Worm (Caenorhabditis elegans) whole organism, young adult: ENCODE measurements around the gene C52E4.12.
A peak's percentile ranks its signal among the peaks of the same experiment; 100 is the strongest.

Source experiments
- B0261.1 ChIP-seq: sonication (generic microtip); optimal IDR thresholded peaks from 2 replicates; lab custom pipeline; 2016; ENCODE audit warnings: mild to moderate bottlenecking, missing genetic modification characterization, moderate library complexity, missing compliant biosample characterization
- F10E7.11 ChIP-seq: sonication (generic microtip); optimal IDR thresholded peaks from 2 replicates; lab custom pipeline; 2017; ENCODE audit warnings: mild to moderate bottlenecking, missing genetic modification characterization, moderate library complexity, missing compliant biosample characterization
- F22D6.2 ChIP-seq: sonication (generic microtip); optimal IDR thresholded peaks from 2 replicates; lab custom pipeline; 2016; ENCODE audit warnings: mild to moderate bottlenecking, missing genetic modification characterization, missing compliant biosample characterization
- F52B5.7 ChIP-seq: sonication (generic microtip); optimal IDR thresholded peaks from 2 replicates; lab custom pipeline; 2016; ENCODE audit warnings: mild to moderate bottlenecking, missing genetic modification characterization, missing compliant biosample characterization
- F55B11.4 ChIP-seq: sonication (generic microtip); optimal IDR thresholded peaks from 2 replicates; lab custom pipeline; 2016; ENCODE audit warnings: missing compliant biosample characterization, missing genetic modification characterization, borderline replicate concordance; ENCODE audit not compliant: insufficient read depth
- F57A8.1 ChIP-seq: fragments of 200-800 bp; sonication (Bioruptor generic); optimal IDR thresholded peaks from 2 replicates; lab custom pipeline; 2018; ENCODE audit warnings: mild to moderate bottlenecking, missing genetic modification characterization, moderate library complexity, missing compliant biosample characterization
- Y67H2A.10 ChIP-seq: fragments of 200-800 bp; sonication (Bioruptor generic); conservative IDR thresholded peaks from 2 replicates; pipeline ENCODE4 v1.3.6; 2022; ENCODE audit warnings: missing genetic modification reagents, missing genetic modification characterization, missing compliant biosample characterization
- akir-1 ChIP-seq: fragments of 200-800 bp; sonication (Bioruptor generic); optimal IDR thresholded peaks from 2 replicates; lab custom pipeline; 2018; ENCODE audit warnings: mild to moderate bottlenecking, missing genetic modification characterization, moderate library complexity, missing compliant biosample characterization
- aptf-2 ChIP-seq: fragments of 200-800 bp; sonication (Bioruptor generic); conservative IDR thresholded peaks from 2 replicates; pipeline ENCODE4 v1.3.6; 2022; ENCODE audit warnings: missing genetic modification reagents, missing genetic modification characterization, missing compliant biosample characterization
- aptf-3 ChIP-seq: fragments of 200-800 bp; sonication (Bioruptor generic); IDR thresholded peaks from 2 replicates; pipeline ENCODE4 v1.3.6; 2022; ENCODE audit warnings: missing genetic modification characterization, missing compliant biosample characterization
- attf-3 ChIP-seq: fragments of 200-800 bp; sonication (Bioruptor generic); conservative IDR thresholded peaks from 2 replicates; pipeline ENCODE4 v1.3.6; 2022; ENCODE audit warnings: missing genetic modification reagents, missing genetic modification characterization, missing compliant biosample characterization
- attf-5 ChIP-seq: fragments of 200-800 bp; sonication (Bioruptor generic); optimal IDR thresholded peaks from 2 replicates; lab custom pipeline; 2018; ENCODE audit warnings: mild to moderate bottlenecking, missing genetic modification characterization, missing compliant biosample characterization
- cebp-2 ChIP-seq: fragments of 200-800 bp; sonication (Bioruptor generic); IDR thresholded peaks from 2 replicates; pipeline ENCODE4 v1.3.6; 2022; ENCODE audit warnings: missing genetic modification characterization, missing compliant biosample characterization
- ceh-100 ChIP-seq: fragments of 200-800 bp; sonication (Bioruptor generic); IDR thresholded peaks from 2 replicates; pipeline ENCODE4 v1.3.6; 2022; ENCODE audit warnings: missing genetic modification reagents, missing genetic modification characterization, missing compliant biosample characterization
- ceh-27 ChIP-seq: fragments of 200-800 bp; sonication (Bioruptor generic); optimal IDR thresholded peaks from 2 replicates; lab custom pipeline; 2018; ENCODE audit warnings: mild to moderate bottlenecking, missing genetic modification characterization, moderate library complexity, missing compliant biosample characterization
- ceh-91 ChIP-seq: fragments of 200-800 bp; sonication (Bioruptor generic); IDR thresholded peaks from 2 replicates; pipeline ENCODE4 v1.3.6; 2022; ENCODE audit warnings: missing genetic modification reagents, missing genetic modification characterization, missing compliant biosample characterization
- ets-4 ChIP-seq: fragments of 200-800 bp; sonication (Bioruptor generic); optimal IDR thresholded peaks from 2 replicates; lab custom pipeline; 2018; ENCODE audit warnings: mild to moderate bottlenecking, missing genetic modification characterization, missing compliant biosample characterization
- gei-17 ChIP-seq: fragments of 200-800 bp; sonication (Bioruptor generic); optimal IDR thresholded peaks from 2 replicates; lab custom pipeline; 2018; ENCODE audit warnings: mild to moderate bottlenecking, missing genetic modification characterization, missing compliant biosample characterization
- hmg-1.2 ChIP-seq: fragments of 200-800 bp; sonication (Bioruptor generic); IDR thresholded peaks from 2 replicates; pipeline ENCODE4 v1.3.6; 2022; ENCODE audit warnings: missing genetic modification reagents, missing genetic modification characterization, missing compliant biosample characterization
- hmg-20 ChIP-seq: fragments of 200-800 bp; sonication (Bioruptor generic); IDR thresholded peaks from 2 replicates; pipeline ENCODE4 v1.3.6; 2022; ENCODE audit warnings: missing genetic modification reagents, missing genetic modification characterization, missing compliant biosample characterization
- lin-54 ChIP-seq: fragments of 200-800 bp; sonication (Bioruptor generic); optimal IDR thresholded peaks from 2 replicates; lab custom pipeline; 2018; ENCODE audit warnings: mild to moderate bottlenecking, missing genetic modification characterization, missing compliant biosample characterization
- lsy-27 ChIP-seq: sonication (generic microtip); optimal IDR thresholded peaks from 2 replicates; lab custom pipeline; 2017; ENCODE audit warnings: missing genetic modification characterization, mild to moderate bottlenecking, missing compliant biosample characterization, antibody characterized with exemption, missing genotype, borderline replicate concordance; ENCODE audit not compliant: insufficient read depth
- madf-10 ChIP-seq: sonication (generic microtip); optimal IDR thresholded peaks from 2 replicates; lab custom pipeline; 2016; ENCODE audit warnings: mild to moderate bottlenecking, missing genetic modification characterization, missing compliant biosample characterization
- mxl-1 ChIP-seq: sonication (generic microtip); optimal IDR thresholded peaks from 2 replicates; lab custom pipeline; 2016; ENCODE audit warnings: missing genetic modification characterization, missing compliant biosample characterization
- nfyb-1 ChIP-seq: fragments of 200-800 bp; sonication (Bioruptor generic); IDR thresholded peaks from 2 replicates; pipeline ENCODE4 v1.3.6; 2022; ENCODE audit warnings: missing genetic modification reagents, missing genetic modification characterization, missing compliant biosample characterization
- nhr-120 ChIP-seq: fragments of 200-800 bp; sonication (Bioruptor generic); IDR thresholded peaks from 2 replicates; pipeline ENCODE4 v1.3.6; 2022; ENCODE audit warnings: missing genetic modification characterization, missing compliant biosample characterization
- nhr-90 ChIP-seq: sonication (generic microtip); optimal IDR thresholded peaks from 2 replicates; lab custom pipeline; 2016; ENCODE audit warnings: missing genotype, mild to moderate bottlenecking, missing genetic modification characterization, missing compliant biosample characterization
- rec-8 ChIP-seq, 2 experiments: sonication (generic microtip); optimal IDR thresholded peaks; 2 replicates each; lab custom pipeline; 2016; ENCODE audit warnings: mild to moderate bottlenecking in 2 of 2, missing genetic modification characterization in 2 of 2, missing genetic modification reagents in 2 of 2, missing genotype in 2 of 2, missing biosample characterization in 1 of 2, missing compliant biosample characterization in 1 of 2, moderate library complexity in 1 of 2
- sdz-38 ChIP-seq: sonication (generic microtip); optimal IDR thresholded peaks from 2 replicates; lab custom pipeline; 2016; ENCODE audit warnings: missing genotype, missing genetic modification characterization, missing compliant biosample characterization
- tbx-9 ChIP-seq: sonication (generic microtip); optimal IDR thresholded peaks from 2 replicates; lab custom pipeline; 2016; ENCODE audit warnings: borderline replicate concordance, missing genetic modification characterization, inconsistent platforms, missing compliant biosample characterization
- xnd-1 ChIP-seq: sonication (generic microtip); optimal IDR thresholded peaks from 2 replicates; lab custom pipeline; 2016; ENCODE audit warnings: missing genotype, missing genetic modification reagents, missing genetic modification characterization, missing compliant biosample characterization
- ztf-26 ChIP-seq: sonication (generic microtip); optimal IDR thresholded peaks from 2 replicates; lab custom pipeline; 2017; ENCODE audit warnings: missing genetic modification characterization, missing compliant biosample characterization
- ztf-28 ChIP-seq: fragments of 200-800 bp; sonication (Bioruptor generic); IDR thresholded peaks from 2 replicates; pipeline ENCODE4 v1.3.6; 2022; ENCODE audit warnings: missing genetic modification reagents, missing genetic modification characterization, missing compliant biosample characterization

Gene C52E4.12

ce11 chrV:12026878-12027477 lies 31.0 kb downstream of the C52E4.12 start (continued):
- TF ChIP-seq ceh-100 (GFP tag; lab: Robert Waterston, UW) (no peak), hmg-1.2 (peak; percentile 26; the same call in 1 of the 2 replicates), mxl-1 (no peak), attf-3 (GFP tag; lab: Robert Waterston, UW) (no peak), ztf-28 (GFP tag; lab: Robert Waterston, UW) (no peak), ets-4 (GFP tag; lab: Kevin White, UChicago) (no peak), lin-54 (no peak), cebp-2 (GFP tag; lab: Robert Waterston, UW) (no peak)
- TF ChIP-seq, all 124 proteins: peak for 8

- TF ChIP-seq hmg-20 (GFP tag; lab: Robert Waterston, UW) (no peak), ztf-26 (no peak), ceh-91 (GFP tag; lab: Robert Waterston, UW) (no peak), attf-3 (GFP tag; lab: Robert Waterston, UW) (no peak), rec-8 (tag; optimal IDR thresholded peaks at IDR 0.05; lab: Kevin White, UChicago) (no peak), B0261.1 (tag; lab: Kevin White, UChicago) (no peak), akir-1 (GFP tag; lab: Kevin White, UChicago) (no peak), nhr-120 (GFP tag; lab: Robert Waterston, UW) (no peak), gei-17 (GFP tag; lab: Kevin White, UChicago) (no peak), F52B5.7 (no peak), xnd-1 (tag; lab: Kevin White, UChicago) (no peak), F55B11.4 (tag; lab: Kevin White, UChicago) (no peak)
Observed at ce11 chrV:12028151-12028550, 32.2 kb downstream of the C52E4.12 start.

- TF ChIP-seq nhr-90 (tag; lab: Kevin White, UChicago) (no peak), F10E7.11 (tag; lab: Kevin White, UChicago) (no peak), attf-5 (GFP tag; lab: Kevin White, UChicago) (no peak), F52B5.7 (no peak), sdz-38 (tag; lab: Kevin White, UChicago) (no peak), madf-10 (no peak), B0261.1 (tag; lab: Kevin White, UChicago) (no peak), ceh-27 (GFP tag; lab: Kevin White, UChicago) (no peak), aptf-2 (no peak), F22D6.2 (no peak), lsy-27 (tag; lab: Kevin White, UChicago) (no peak), F57A8.1 (GFP tag; lab: Kevin White, UChicago) (no peak), ztf-28 (GFP tag; lab: Robert Waterston, UW) (no peak), nfyb-1 (GFP tag; lab: Robert Waterston, UW) (no peak), tbx-9 (no peak)
Observed at ce11 chrV:12032060-12032459, 36.1 kb downstream of the C52E4.12 start, which contains the start of gene pkc-1. pkc-1 (minus strand) TSS chrV:12032160.

- no peak for TF ChIP-seq Y67H2A.10 (GFP tag; lab: Robert Waterston, UW)
- no peak for TF ChIP-seq aptf-3 (GFP tag; lab: Robert Waterston, UW)
- no peak for TF ChIP-seq ceh-91 (GFP tag; lab: Robert Waterston, UW)
- TF ChIP-seq F57A8.1 (GFP tag; lab: Kevin White, UChicago), result no peak
Observed at ce11 chrV:12033841-12034240, 37.9 kb downstream of the C52E4.12 start.
